Fruit fly (Drosophila melanogaster) S2 (cell line): Measurements from ENCODE around the gene Rbsn-5.

ENCODE experiments used
- CG8478 ChIP-seq: fragments of >200 bp; optimal IDR thresholded peaks from 2 replicates; lab custom pipeline; 2018
- CTCF ChIP-seq, 2 experiments: fragments of >200 bp; optimal IDR thresholded peaks; 2 replicates each; lab custom pipeline; 2018

Gene Rbsn-5

DNA sequence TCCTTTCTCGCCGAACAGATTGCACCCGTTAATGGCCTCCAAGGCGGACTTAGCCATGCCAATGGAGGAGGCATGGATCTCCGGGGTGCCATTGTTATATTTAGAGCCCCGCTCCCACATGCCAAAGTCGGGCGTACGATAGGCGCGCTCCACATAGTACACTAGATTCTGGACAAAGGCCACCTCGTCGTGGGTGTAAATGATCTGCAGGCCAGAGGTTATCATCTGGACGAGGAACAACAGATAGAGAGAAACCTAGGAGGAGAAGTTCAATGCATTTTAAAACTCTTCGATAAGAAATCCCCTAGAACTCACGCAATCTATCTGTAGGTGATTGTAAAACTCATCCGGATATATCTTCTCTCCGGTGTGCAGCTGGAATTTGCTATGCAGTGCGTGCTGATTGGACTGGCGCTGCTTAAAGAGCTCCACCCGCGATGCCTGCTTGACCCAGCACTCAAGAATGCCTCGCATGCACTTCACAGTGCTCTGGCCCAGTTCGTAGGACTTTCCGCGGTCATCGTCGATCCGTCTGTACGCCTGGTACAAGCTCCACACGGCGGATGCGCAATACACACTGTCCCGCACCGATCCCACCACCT is 36.2 kb downstream of the Rbsn-5 start:
- TF ChIP-seq CG8478 (lab: Kevin White, UChicago) (no peak), CTCF (optimal IDR thresholded peaks at IDR 0.05; lab: Kevin White, UChicago) (no peak)

DNA sequence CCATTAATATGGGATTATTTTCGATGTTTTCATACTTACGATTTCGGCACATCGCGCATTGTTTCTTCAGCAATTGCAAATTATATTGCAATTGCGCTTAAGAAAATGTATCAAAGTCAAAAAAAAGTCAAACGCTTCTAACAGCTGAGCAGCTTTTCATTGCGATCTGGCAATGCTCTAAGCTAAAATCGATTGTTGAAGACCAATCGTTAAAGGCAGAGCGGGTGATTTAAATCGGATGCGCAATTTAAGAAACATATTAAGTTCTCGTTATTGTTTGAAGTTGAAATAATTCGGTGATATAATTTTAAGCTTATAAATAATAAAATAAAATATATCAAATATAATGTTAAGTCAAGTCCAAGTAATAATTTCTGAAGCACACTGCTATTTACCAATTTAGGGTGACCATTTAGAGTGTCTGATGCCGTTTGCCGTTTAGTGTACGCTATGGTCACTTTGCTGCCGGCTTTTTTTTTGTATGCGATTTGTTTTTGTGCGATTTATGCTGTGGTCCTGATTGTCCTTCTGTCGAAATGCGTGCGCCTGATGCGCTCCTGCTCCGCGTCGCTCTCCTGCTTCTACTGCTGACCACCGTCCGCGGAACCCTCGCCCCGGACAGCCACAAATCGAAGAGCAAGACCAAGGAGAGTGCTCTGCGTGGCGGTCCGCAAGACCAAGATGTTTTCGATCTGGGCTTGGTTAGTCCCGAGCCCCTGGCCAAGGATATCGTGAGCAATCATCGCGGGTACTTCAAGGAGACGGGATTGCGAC is 37.3 kb downstream of the Rbsn-5 start, which contains the start of the genes CG8475 and CG8460:
CG8475 (minus strand) TSS at position 162 of the 774 bp plus-strand sequence.
CG8460 (plus strand) TSS at position 437 of the 774 bp plus-strand sequence.
- TF ChIP-seq CTCF (optimal IDR thresholded peaks at IDR 0.05; lab: Kevin White, UChicago) (no peak), CG8478 (lab: Kevin White, UChicago) (no peak)

DNA sequence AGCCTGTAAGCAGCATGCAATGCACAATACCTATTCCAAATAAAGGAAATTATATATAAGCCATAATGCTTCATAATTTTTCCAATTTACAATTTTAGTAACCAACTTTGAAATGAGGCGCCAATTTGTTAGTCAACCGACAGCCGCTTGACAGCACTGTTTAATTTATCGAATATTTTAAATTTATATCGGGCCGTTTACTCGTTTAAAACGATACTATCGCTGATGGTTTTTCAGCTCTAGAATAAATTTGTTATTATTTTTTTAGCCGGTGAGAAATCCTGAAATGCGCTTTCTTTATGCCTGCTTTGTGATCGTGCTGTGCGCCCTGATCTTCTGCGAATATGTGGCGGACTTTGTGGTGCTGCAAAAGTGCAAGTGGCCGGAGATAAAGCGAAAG is 39.1 kb downstream of the Rbsn-5 start, which contains the start of gene PGAP5:
PGAP5 (plus strand) TSS at position 126 of the 400 bp plus-strand sequence.
- TF ChIP-seq CG8478 (lab: Kevin White, UChicago) = no peak
- no peak for TF ChIP-seq CTCF (optimal IDR thresholded peaks at IDR 0.05; lab: Kevin White, UChicago)

DNA sequence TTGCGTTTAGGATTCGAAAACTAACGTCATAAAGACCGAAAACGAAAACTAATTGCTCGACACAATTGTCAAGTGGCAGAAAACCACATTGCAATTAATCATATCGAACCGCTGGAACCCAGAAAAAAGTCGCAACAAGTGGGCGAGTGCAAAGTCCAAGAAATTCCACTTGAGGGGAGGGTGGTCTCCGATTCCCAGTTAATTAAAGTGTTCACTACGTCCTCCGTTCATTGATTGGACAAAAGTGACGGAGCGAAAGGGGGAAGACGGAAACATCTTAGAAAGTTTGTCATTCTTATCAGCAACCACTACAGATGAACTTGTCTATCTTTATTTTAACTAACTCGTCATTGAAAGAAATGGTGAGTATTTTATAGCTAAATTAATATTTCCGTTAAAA is 42.9 kb downstream of the Rbsn-5 start:
- TF ChIP-seq CTCF (optimal IDR thresholded peaks at IDR 0.05; lab: Kevin White, UChicago) (no peak), CG8478 (lab: Kevin White, UChicago) (no peak)

DNA sequence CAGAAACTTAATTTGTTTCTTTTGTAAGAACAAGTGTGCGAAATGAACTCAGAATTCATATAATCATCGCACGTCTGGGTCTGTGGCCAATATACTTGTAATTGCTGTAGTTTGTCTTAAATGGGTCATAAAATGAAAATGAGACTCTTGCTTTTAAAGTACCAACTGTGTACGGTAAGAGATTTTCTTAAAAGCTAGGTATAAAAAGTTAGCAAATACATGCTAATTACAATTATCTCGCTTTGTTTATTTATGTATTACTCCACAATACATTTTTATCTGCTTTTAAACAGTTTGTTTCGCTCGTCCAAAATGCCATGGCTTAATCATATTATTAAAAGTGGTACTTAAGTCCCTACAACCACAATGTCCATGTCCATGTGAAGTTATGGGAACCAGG is 44.1 kb downstream of the Rbsn-5 start:
- TF ChIP-seq CTCF (optimal IDR thresholded peaks at IDR 0.05; lab: Kevin White, UChicago) = no peak
- no peak for TF ChIP-seq CG8478 (lab: Kevin White, UChicago)

DNA sequence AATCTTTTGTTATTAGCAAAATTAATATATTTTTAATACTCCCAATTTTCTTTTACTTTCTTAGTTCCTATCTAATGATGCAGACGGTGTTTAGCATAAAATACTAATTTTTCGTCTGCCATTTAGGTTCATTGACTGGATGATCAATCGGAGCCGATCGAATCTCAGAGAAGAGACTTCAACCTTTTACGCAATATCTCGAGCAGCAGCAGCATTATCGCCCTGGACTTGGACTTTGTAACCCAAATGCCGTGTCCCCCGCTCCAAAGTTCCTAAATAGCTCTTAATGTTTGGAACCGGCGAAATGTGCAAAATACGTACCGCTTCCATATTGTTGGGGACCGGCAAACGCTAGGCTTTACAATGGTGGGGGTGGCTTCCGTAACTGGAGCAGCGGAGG is 44.7 kb downstream of the Rbsn-5 start:
- TF ChIP-seq CG8478 (lab: Kevin White, UChicago) (no peak), CTCF (optimal IDR thresholded peaks at IDR 0.05; lab: Kevin White, UChicago) (no peak)

DNA sequence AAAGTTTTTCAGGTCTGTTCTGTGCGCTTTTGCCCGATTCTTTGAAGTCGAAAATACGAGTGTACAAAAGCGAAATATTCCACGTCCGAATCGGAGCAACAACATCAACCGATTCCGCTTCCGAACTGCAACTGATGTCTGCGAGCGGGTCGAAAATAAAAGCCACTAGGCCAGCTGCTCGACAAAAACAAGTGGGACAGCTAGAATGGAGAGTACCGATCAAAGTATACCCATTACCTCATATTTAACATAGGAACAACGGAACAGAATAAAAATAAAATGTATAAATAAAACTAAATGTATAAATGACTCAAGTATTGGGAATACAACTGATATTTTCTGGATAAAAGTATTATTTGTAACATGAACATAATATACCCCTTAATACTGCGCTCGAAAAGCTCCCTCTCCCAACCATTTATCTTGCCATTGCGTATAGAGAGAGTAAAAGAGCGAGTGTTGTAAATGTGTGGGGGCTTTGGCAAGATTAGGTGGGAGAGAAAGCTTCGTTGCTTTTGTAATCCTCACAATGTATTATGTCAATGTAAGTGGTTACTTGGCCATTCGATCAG is 45.5 kb downstream of the Rbsn-5 start, which contains the start of gene SLC5A11:
SLC5A11 (minus strand) TSS at position 137 of the 572 bp plus-strand sequence.
- TF ChIP-seq CTCF (optimal IDR thresholded peaks at IDR 0.05; lab: Kevin White, UChicago) (no peak), CG8478 (lab: Kevin White, UChicago) (no peak)

DNA sequence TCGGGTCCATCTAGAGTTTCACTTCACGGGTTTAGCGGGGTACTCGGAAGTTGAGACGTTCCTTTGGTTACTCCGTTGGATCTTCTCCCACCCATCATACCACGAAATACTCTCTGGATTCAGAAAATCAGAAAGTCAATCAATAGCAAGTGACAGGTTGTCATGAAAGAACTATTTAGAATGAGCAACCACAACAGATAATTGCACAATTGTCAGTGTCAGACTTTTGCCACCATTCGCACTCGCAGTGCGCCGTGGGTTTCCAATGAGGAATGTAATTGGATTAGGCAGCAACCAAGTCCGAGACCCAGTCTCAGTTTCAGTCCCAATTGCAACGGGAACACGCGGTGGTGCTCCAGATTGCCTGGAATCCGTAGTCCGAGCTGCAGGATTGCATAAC is 46.2 kb downstream of the Rbsn-5 start, which contains the start of gene CG8419:
CG8419 (plus strand) TSS at position 301 of the 400 bp plus-strand sequence.
- no peak for TF ChIP-seq CTCF (optimal IDR thresholded peaks at IDR 0.05; lab: Kevin White, UChicago)

DNA sequence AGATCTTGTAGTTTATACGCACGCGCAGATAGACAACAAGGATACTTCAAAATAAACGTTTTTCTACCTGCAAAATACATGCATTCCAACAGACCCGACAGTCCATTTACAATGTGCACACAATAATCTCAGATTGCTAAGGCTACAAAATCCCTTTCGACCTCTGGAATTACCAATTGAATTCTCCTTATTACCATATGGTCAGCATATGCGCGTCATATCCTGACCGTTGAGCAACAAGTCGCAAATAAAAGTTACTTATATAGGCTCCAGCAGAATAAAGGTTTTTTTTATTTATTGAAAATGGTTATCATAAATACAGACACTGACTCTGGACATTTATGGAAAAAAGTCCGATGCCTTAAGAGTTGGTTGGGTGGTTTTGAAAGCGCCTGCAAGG is 49.7 kb downstream of the Rbsn-5 start:
- TF ChIP-seq CTCF (optimal IDR thresholded peaks at IDR 0.05; lab: Kevin White, UChicago) (no peak), CG8478 (lab: Kevin White, UChicago) (no peak)

DNA sequence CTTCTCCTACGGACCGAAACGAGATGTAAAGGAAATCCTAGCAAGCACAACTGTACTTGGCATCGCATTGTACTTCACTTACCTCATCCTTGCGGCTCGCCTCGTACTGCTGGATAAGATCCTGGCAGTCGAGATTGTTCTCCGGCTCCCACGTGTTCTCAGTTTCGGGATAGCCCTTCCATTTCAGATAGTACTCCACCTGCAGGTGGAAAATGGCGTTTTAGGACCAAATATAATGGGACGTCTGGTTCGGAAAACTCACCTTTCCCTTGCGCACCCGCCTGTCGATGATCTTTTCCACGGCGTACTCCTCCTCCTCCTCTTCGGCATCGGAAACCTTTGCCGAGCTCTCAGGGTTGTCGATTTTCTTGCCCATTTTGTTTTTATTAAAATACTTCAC is 50.8 kb downstream of the Rbsn-5 start:
- TF ChIP-seq CG8478 (lab: Kevin White, UChicago) (no peak), CTCF (optimal IDR thresholded peaks at IDR 0.05; lab: Kevin White, UChicago) (peak; percentile 47 to 51)

DNA sequence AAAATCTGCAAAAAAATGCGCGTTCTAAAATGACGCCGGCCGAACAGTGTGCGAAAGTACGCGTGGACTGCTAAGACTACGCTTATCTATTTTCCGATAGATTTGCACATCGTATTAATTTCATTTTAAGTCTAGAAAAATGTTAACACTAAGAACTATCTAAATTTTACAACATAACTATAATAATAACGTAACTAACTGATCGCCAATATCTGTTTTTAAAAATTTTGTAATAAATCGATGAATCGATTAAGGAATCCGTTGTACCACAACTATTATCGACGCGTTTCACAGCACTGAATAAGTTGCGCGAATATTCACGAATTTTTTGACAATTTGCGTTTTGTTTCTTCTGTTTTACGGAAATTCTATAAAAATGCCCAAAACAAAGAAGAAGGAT is 51.4 kb downstream of the Rbsn-5 start, which contains the start of gene Ssb-c31a:
Ssb-c31a (plus strand) TSS at position 278 of the 400 bp plus-strand sequence.
- TF ChIP-seq CTCF (optimal IDR thresholded peaks at IDR 0.05; lab: Kevin White, UChicago) = no peak
- no peak for TF ChIP-seq CG8478 (lab: Kevin White, UChicago)
